Worm (Caenorhabditis elegans) whole organism, young adult: ENCODE results near the gene F28H7.3.

Experiments used
- F49E8.2 ChIP-seq: sonication (generic microtip); optimal IDR thresholded peaks from 3 replicates; lab custom pipeline; 2017; ENCODE audit warnings: missing genetic modification characterization, mild to moderate bottlenecking, missing compliant biosample characterization, antibody characterized with exemption, moderate library complexity; ENCODE audit not compliant: insufficient read depth
- ama-1 ChIP-seq, 3 experiments: fragments of 150-350 bp in 1 of 3; sonication (generic microtip) in 2 of 3; optimal IDR thresholded peaks; 2 replicates each; lab custom pipeline; 2014 to 2018; ENCODE audit warnings: missing biosample characterization in 2 of 3, missing genetic modification characterization in 2 of 3, missing genetic modification reagents in 2 of 3
- cebp-2 ChIP-seq: fragments of 200-800 bp; sonication (Bioruptor generic); IDR thresholded peaks from 2 replicates; pipeline ENCODE4 v1.3.6; 2022; ENCODE audit warnings: missing genetic modification characterization, missing compliant biosample characterization
- efl-1 ChIP-seq: fragments of 150-350 bp; optimal IDR thresholded peaks from 2 replicates; lab custom pipeline; 2014; ENCODE audit warnings: missing biosample characterization, missing genetic modification reagents, missing genetic modification characterization
- lag-1 ChIP-seq: fragments of 200-800 bp; sonication (Bioruptor generic); IDR thresholded peaks from 2 replicates; pipeline ENCODE4 v1.3.6; 2022; ENCODE audit warnings: missing genetic modification reagents, missing genetic modification characterization, missing compliant biosample characterization
- lsl-1 ChIP-seq: fragments of 200-800 bp; sonication (Bioruptor generic); optimal IDR thresholded peaks from 2 replicates; lab custom pipeline; 2018; ENCODE audit warnings: mild to moderate bottlenecking, missing genetic modification characterization, moderate library complexity, missing compliant biosample characterization
- nfya-1 ChIP-seq: sonication (generic microtip); optimal IDR thresholded peaks from 2 replicates; lab custom pipeline; 2017; ENCODE audit warnings: antibody characterized with exemption, missing compliant biosample characterization, missing genetic modification characterization, borderline replicate concordance; ENCODE audit not compliant: insufficient read depth
- nhr-120 ChIP-seq: fragments of 200-800 bp; sonication (Bioruptor generic); IDR thresholded peaks from 2 replicates; pipeline ENCODE4 v1.3.6; 2022; ENCODE audit warnings: missing genetic modification characterization, missing compliant biosample characterization
- sea-2 ChIP-seq: fragments of 200-800 bp; sonication (Bioruptor generic); IDR thresholded peaks from 2 replicates; pipeline ENCODE4 v1.3.6; 2022; ENCODE audit warnings: missing genetic modification characterization, missing compliant biosample characterization
- xnd-1 ChIP-seq: sonication (generic microtip); optimal IDR thresholded peaks from 2 replicates; lab custom pipeline; 2016; ENCODE audit warnings: missing genotype, missing genetic modification reagents, missing genetic modification characterization, missing compliant biosample characterization
- ztf-6 ChIP-seq: fragments of 200-800 bp; sonication (Bioruptor generic); IDR thresholded peaks from 2 replicates; pipeline ENCODE4 v1.3.6; 2022; ENCODE audit warnings: missing genetic modification reagents, missing genetic modification characterization, missing compliant biosample characterization

DNA sequence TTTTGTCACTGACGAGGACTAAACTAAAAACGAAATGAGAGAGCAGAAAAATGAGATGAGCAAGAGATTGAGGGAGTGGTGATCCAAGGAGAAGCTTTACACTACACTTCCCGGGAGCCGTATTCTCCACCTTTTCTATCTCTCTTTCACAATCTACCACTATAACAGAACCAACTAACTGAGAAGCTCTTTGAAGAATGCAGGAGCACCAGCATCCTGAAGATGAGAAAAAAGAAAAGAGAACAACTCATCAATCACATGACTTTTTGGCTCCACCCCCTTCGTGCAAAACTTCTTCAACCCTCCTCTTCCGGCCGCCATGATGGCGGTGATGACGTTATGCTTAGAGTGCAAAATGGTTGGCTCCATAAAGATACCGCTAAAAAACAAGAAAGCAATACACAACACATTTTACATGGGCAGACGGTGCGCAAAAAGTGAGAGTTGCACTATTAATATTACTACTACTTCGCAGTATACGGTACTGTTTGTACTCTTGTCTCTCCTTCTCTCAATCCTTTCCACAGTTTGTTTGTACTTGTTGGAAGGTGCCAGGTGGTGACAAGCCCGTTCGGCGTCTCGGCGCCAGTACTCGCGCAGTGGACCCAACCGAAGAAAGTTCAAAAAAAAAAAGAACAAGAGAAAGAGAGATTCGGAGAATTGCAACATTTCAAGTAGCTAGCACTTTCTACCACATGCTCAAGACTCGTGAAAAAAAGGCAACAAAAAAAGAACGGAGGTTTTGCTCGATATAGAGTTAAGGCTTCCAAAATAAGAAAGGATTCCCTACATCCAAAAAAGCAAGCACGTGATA lies 31.4 kb downstream of the F28H7.3 start:
- no peak for TF ChIP-seq lag-1 (GFP tag; lab: Robert Waterston, UW)
- no peak for TF ChIP-seq efl-1 (GFP tag; lab: Kevin White, UChicago)
- TF ChIP-seq F49E8.2 (tag; lab: Kevin White, UChicago) = no peak
- no peak for TF ChIP-seq ztf-6 (GFP tag; lab: Robert Waterston, UW)
- TF ChIP-seq nfya-1 (tag; lab: Kevin White, UChicago) = no peak
- TF ChIP-seq lsl-1 (GFP tag; lab: Kevin White, UChicago) = no peak
- TF ChIP-seq ama-1 (optimal IDR thresholded peaks at IDR 0.05; lab: Kevin White, UChicago) = peak; percentile 38
- TF ChIP-seq ama-1 (GFP tag; optimal IDR thresholded peaks at IDR 0.05; lab: Kevin White, UChicago) = no peak
- TF ChIP-seq xnd-1 (tag; lab: Kevin White, UChicago) = no peak
- TF ChIP-seq nhr-120 (GFP tag; lab: Robert Waterston, UW) = no peak
- no peak for TF ChIP-seq cebp-2 (GFP tag; lab: Robert Waterston, UW)
- TF ChIP-seq sea-2 (GFP tag; lab: Robert Waterston, UW) = no peak
